Fruit fly (Drosophila melanogaster) whole organism, embryonic: ENCODE data around the gene CG10700.
A peak's percentile ranks its signal among the peaks of the same experiment; 100 is the strongest.

ENCODE experiments used
- CG11247 ChIP-seq: fragments of 200-800 bp; sonication (Bioruptor generic); IDR thresholded peaks from 2 replicates; pipeline ENCODE4 v1.3.6; 2022; ENCODE audit warnings: missing biosample characterization, missing genetic modification characterization
- CG11695 ChIP-seq: fragments of 200-800 bp; sonication (Bioruptor generic); IDR thresholded peaks from 3 replicates; pipeline ENCODE4 v1.3.6; 2022; ENCODE audit warnings: missing biosample characterization, missing genetic modification characterization
- CG12104 ChIP-seq: fragments of 200-800 bp; sonication (Bioruptor generic); optimal IDR thresholded peaks from 3 replicates; lab custom pipeline; 2016; ENCODE audit warnings: missing biosample characterization, missing genetic modification characterization
- CG12769 ChIP-seq: fragments of 200-800 bp; sonication (Bioruptor generic); optimal IDR thresholded peaks from 2 replicates; lab custom pipeline; 2019; ENCODE audit warnings: missing biosample characterization, mild to moderate bottlenecking, missing genetic modification characterization, moderate library complexity
- CG15479 ChIP-seq: fragments of 200-800 bp; sonication (Bioruptor generic); optimal IDR thresholded peaks from 3 replicates; lab custom pipeline; 2019; ENCODE audit warnings: missing biosample characterization, mild to moderate bottlenecking, missing genetic modification characterization, moderate library complexity
- CG17385 ChIP-seq: fragments of 200-800 bp; sonication (Bioruptor generic); optimal IDR thresholded peaks from 3 replicates; lab custom pipeline; 2018; ENCODE audit warnings: missing biosample characterization, mild to moderate bottlenecking, missing genetic modification characterization
- CG17802 ChIP-seq: fragments of 200-800 bp; sonication (Bioruptor generic); optimal IDR thresholded peaks from 2 replicates; lab custom pipeline; 2018; ENCODE audit warnings: missing biosample characterization, mild to moderate bottlenecking, missing genetic modification characterization, moderate library complexity
- CG17912 ChIP-seq: fragments of 200-800 bp; sonication (Bioruptor generic); optimal IDR thresholded peaks from 2 replicates; lab custom pipeline; 2018; ENCODE audit warnings: missing biosample characterization, mild to moderate bottlenecking, missing genetic modification characterization
- CG2116 ChIP-seq: fragments of 200-800 bp; sonication (Bioruptor generic); optimal IDR thresholded peaks from 3 replicates; lab custom pipeline; 2018; ENCODE audit warnings: missing biosample characterization, mild to moderate bottlenecking, missing genetic modification characterization
- CG2712 ChIP-seq: fragments of 200-800 bp; optimal IDR thresholded peaks from 3 replicates; lab custom pipeline; 2019; ENCODE audit warnings: missing biosample characterization, mild to moderate bottlenecking, missing genetic modification characterization, moderate library complexity
- CG30020 ChIP-seq: fragments of 200-800 bp; optimal IDR thresholded peaks from 2 replicates; lab custom pipeline; 2019; ENCODE audit warnings: missing biosample characterization, mild to moderate bottlenecking, missing genetic modification characterization, moderate library complexity
- CG3065 ChIP-seq: fragments of 200-800 bp; sonication (Bioruptor generic); optimal IDR thresholded peaks from 2 replicates; lab custom pipeline; 2016; ENCODE audit warnings: missing biosample characterization, missing genetic modification characterization
- CG31441 ChIP-seq: fragments of 200-800 bp; sonication (Bioruptor generic); IDR thresholded peaks from 2 replicates; pipeline ENCODE4 v1.3.6; 2022; ENCODE audit warnings: missing biosample characterization, missing genetic modification characterization
- CG32767 ChIP-seq: fragments of 200-800 bp; sonication (Bioruptor generic); IDR thresholded peaks from 2 replicates; pipeline ENCODE4 v1.3.6; 2022; ENCODE audit warnings: missing biosample characterization, missing genetic modification characterization
- CG33557 ChIP-seq: fragments of 200-800 bp; sonication (Bioruptor generic); optimal IDR thresholded peaks from 2 replicates; lab custom pipeline; 2019; ENCODE audit warnings: missing biosample characterization, mild to moderate bottlenecking, missing genetic modification characterization, moderate library complexity
- CG3838 ChIP-seq: fragments of 200-800 bp; sonication (Bioruptor generic); optimal IDR thresholded peaks from 3 replicates; lab custom pipeline; 2016; ENCODE audit warnings: missing biosample characterization, missing genetic modification characterization
- CG3995 ChIP-seq: fragments of 200-800 bp; sonication (Bioruptor generic); optimal IDR thresholded peaks from 3 replicates; lab custom pipeline; 2016; ENCODE audit warnings: missing biosample characterization, missing genetic modification characterization
- CG42726 ChIP-seq: fragments of 200-800 bp; sonication (Bioruptor generic); IDR thresholded peaks from 2 replicates; pipeline ENCODE4 v1.3.6; 2022; ENCODE audit warnings: missing biosample characterization, missing genetic modification characterization; ENCODE audit not compliant: partially characterized antibody
- CG6654 ChIP-seq: fragments of 200-800 bp; sonication (Bioruptor generic); optimal IDR thresholded peaks from 2 replicates; lab custom pipeline; 2017; ENCODE audit warnings: missing biosample characterization, mild to moderate bottlenecking, missing genetic modification characterization
- CG9727 ChIP-seq: fragments of 200-800 bp; sonication (Bioruptor generic); optimal IDR thresholded peaks from 3 replicates; lab custom pipeline; 2017; ENCODE audit warnings: missing biosample characterization, mild to moderate bottlenecking, missing genetic modification characterization
- D ChIP-seq, 2 experiments: fragments of 200-800 bp in 1 of 2; fragments of >200 bp in 1 of 2; sonication (Bioruptor generic) in 1 of 2; optimal IDR thresholded peaks; 2 replicates in 1 of 2; 3 replicates in 1 of 2; lab custom pipeline; 2017; ENCODE audit warnings: mild to moderate bottlenecking in 1 of 2, missing biosample characterization in 1 of 2, missing genetic modification characterization in 1 of 2, missing genetic modification reagents in 1 of 2
- Dad ChIP-seq: fragments of 200-800 bp; sonication (Bioruptor generic); optimal IDR thresholded peaks from 3 replicates; lab custom pipeline; 2016; ENCODE audit warnings: missing biosample characterization, missing genetic modification characterization
- Doc3 ChIP-seq: fragments of 200-800 bp; sonication (Bioruptor generic); IDR thresholded peaks from 3 replicates; pipeline ENCODE4 v1.3.6; 2022; ENCODE audit warnings: missing biosample characterization, missing genetic modification characterization; ENCODE audit not compliant: partially characterized antibody
- Drgx ChIP-seq: fragments of 200-800 bp; sonication (Bioruptor generic); IDR thresholded peaks from 2 replicates; pipeline ENCODE4 v1.3.6; 2022; ENCODE audit warnings: missing biosample characterization, missing genetic modification characterization
- Ets65A ChIP-seq: fragments of 200-800 bp; sonication (Bioruptor generic); peaks from one replicate; lab custom pipeline; 2016; ENCODE audit warnings: missing biosample characterization, missing genetic modification characterization
- HLH3B ChIP-seq: fragments of 200-800 bp; sonication (Bioruptor generic); IDR thresholded peaks from 2 replicates; pipeline ENCODE4 v1.3.6; 2022; ENCODE audit warnings: missing biosample characterization, missing genetic modification characterization
- HmgZ ChIP-seq: fragments of 200-800 bp; sonication (Bioruptor generic); optimal IDR thresholded peaks from 2 replicates; lab custom pipeline; 2018; ENCODE audit warnings: missing biosample characterization, mild to moderate bottlenecking, missing genetic modification characterization
- Hr51 ChIP-seq, 2 experiments: fragments of 200-800 bp; sonication (Bioruptor generic); optimal IDR thresholded peaks; 2 replicates in 1 of 2; 3 replicates in 1 of 2; lab custom pipeline; 2016 to 2018; ENCODE audit warnings: missing biosample characterization in 2 of 2, missing genetic modification characterization in 2 of 2, mild to moderate bottlenecking in 1 of 2, moderate library complexity in 1 of 2
- Opbp ChIP-seq: fragments of 200-800 bp; sonication (Bioruptor generic); IDR thresholded peaks from 3 replicates; pipeline ENCODE4 v1.3.6; 2022; ENCODE audit warnings: missing biosample characterization, missing genetic modification characterization; ENCODE audit not compliant: partially characterized antibody
- Ravus ChIP-seq: fragments of 200-800 bp; sonication (Bioruptor generic); IDR thresholded peaks from 2 replicates; pipeline ENCODE4 v1.3.6; 2022; ENCODE audit warnings: missing biosample characterization, missing genetic modification characterization
- Scr ChIP-seq: fragments of 200-800 bp; sonication (Bioruptor generic); IDR thresholded peaks from 2 replicates; pipeline ENCODE4 v1.3.6; 2022; ENCODE audit warnings: missing biosample characterization, missing genetic modification characterization; ENCODE audit not compliant: partially characterized antibody
- TFAM ChIP-seq: fragments of 200-800 bp; sonication (Bioruptor generic); optimal IDR thresholded peaks from 2 replicates; lab custom pipeline; 2017; ENCODE audit warnings: missing biosample characterization, missing genetic modification characterization, inconsistent platforms
- Tbp ChIP-seq: fragments of >200 bp; optimal IDR thresholded peaks from 2 replicates; lab custom pipeline; 2018; ENCODE audit warnings: missing biosample characterization, missing genetic modification characterization
- ab ChIP-seq: fragments of 200-800 bp; sonication (Bioruptor generic); optimal IDR thresholded peaks from 2 replicates; lab custom pipeline; 2016; ENCODE audit warnings: missing biosample characterization, missing genetic modification characterization
- ac ChIP-seq: fragments of 200-800 bp; sonication (Bioruptor generic); optimal IDR thresholded peaks from 3 replicates; lab custom pipeline; 2017; ENCODE audit warnings: missing biosample characterization, mild to moderate bottlenecking, missing genetic modification characterization
- ci ChIP-seq: fragments of 200-800 bp; sonication (Bioruptor generic); IDR thresholded peaks from 3 replicates; pipeline ENCODE4 v1.3.6; 2022; ENCODE audit warnings: missing biosample characterization, missing genetic modification characterization
- fd64A ChIP-seq: fragments of 200-800 bp; sonication (Bioruptor generic); optimal IDR thresholded peaks from 3 replicates; lab custom pipeline; 2018; ENCODE audit warnings: missing biosample characterization, mild to moderate bottlenecking, missing genetic modification characterization
- ftz-f1 ChIP-seq: fragments of 200-800 bp; sonication (Bioruptor generic); optimal IDR thresholded peaks from 2 replicates; lab custom pipeline; 2016; ENCODE audit warnings: missing biosample characterization, missing genetic modification characterization
- gcm ChIP-seq: fragments of 200-800 bp; sonication (Bioruptor generic); optimal IDR thresholded peaks from 2 replicates; lab custom pipeline; 2019; ENCODE audit warnings: missing biosample characterization, mild to moderate bottlenecking, missing genetic modification characterization, moderate library complexity
- gem ChIP-seq: fragments of 200-800 bp; sonication (Bioruptor generic); optimal IDR thresholded peaks from 2 replicates; lab custom pipeline; 2019; ENCODE audit warnings: missing biosample characterization, mild to moderate bottlenecking, missing genetic modification characterization, moderate library complexity
- lov ChIP-seq, 2 experiments: fragments of 200-800 bp in 1 of 2; fragments of >200 bp in 1 of 2; sonication (Bioruptor generic) in 1 of 2; IDR thresholded peaks in 1 of 2; optimal IDR thresholded peaks in 1 of 2; 2 replicates in 1 of 2; 3 replicates in 1 of 2; pipeline versions ENCODE4 v1.3.6 to Lab custom; 2017 to 2022; ENCODE audit warnings: missing biosample characterization in 1 of 2, missing genetic modification characterization in 1 of 2
- onecut ChIP-seq: fragments of 200-800 bp; sonication (Bioruptor generic); IDR thresholded peaks from 2 replicates; pipeline ENCODE4 v1.3.6; 2022; ENCODE audit warnings: missing biosample characterization, missing genetic modification characterization
- ranshi ChIP-seq: fragments of 200-800 bp; sonication (Bioruptor generic); IDR thresholded peaks from 2 replicates; pipeline ENCODE4 v1.3.6; 2022; ENCODE audit warnings: missing biosample characterization, missing genetic modification characterization
- ro ChIP-seq: fragments of 200-800 bp; sonication (Bioruptor generic); IDR thresholded peaks from 2 replicates; pipeline ENCODE4 v1.3.6; 2022; ENCODE audit warnings: missing biosample characterization, missing genetic modification characterization
- scrt ChIP-seq: fragments of 200-800 bp; sonication (Bioruptor generic); optimal IDR thresholded peaks from 2 replicates; lab custom pipeline; 2018; ENCODE audit warnings: missing biosample characterization, mild to moderate bottlenecking, missing genetic modification characterization, moderate library complexity
- sna ChIP-seq: fragments of 200-800 bp; sonication (Bioruptor generic); IDR thresholded peaks from 2 replicates; pipeline ENCODE4 v1.3.6; 2022; ENCODE audit warnings: missing biosample characterization, missing genetic modification characterization; ENCODE audit not compliant: partially characterized antibody
- tin ChIP-seq: fragments of 200-800 bp; sonication (Bioruptor generic); optimal IDR thresholded peaks from 3 replicates; lab custom pipeline; 2016; ENCODE audit warnings: missing biosample characterization, missing genetic modification characterization
- zfh1 ChIP-seq: fragments of 200-800 bp; sonication (Bioruptor generic); IDR thresholded peaks from 3 replicates; pipeline ENCODE4 v1.3.6; 2022; ENCODE audit warnings: missing biosample characterization, missing genetic modification characterization

The CG10700 gene

dm6 chr2L:19051534-19052100 is 27.2 kb downstream of the CG10700 start, which contains the start of gene Rpn3 (continued):
- TF ChIP-seq Opbp (GFP tag; lab: Robert Waterston, UW) = no peak; the same call in 2 of the 3 replicates
- peak; percentile 93 for TF ChIP-seq Ets65A
- no peak for TF ChIP-seq CG42726 (GFP tag; lab: Robert Waterston, UW)
- no peak for TF ChIP-seq CG12769 (tag; lab: Kevin White, UChicago)
- peak; percentile 86 for TF ChIP-seq CG11695 (GFP tag; lab: Robert Waterston, UW)
- TF ChIP-seq lov (optimal IDR thresholded peaks at IDR 0.05; lab: Kevin White, UChicago) = no peak
- peak; percentile 75; the same call in 1 of the 3 replicates for TF ChIP-seq lov (GFP tag; IDR thresholded peaks at IDR 0.05; lab: Robert Waterston, UW)
- peak; percentile 60 for TF ChIP-seq onecut (GFP tag; lab: Robert Waterston, UW)
- TF ChIP-seq HmgZ (tag; lab: Kevin White, UChicago) = peak; percentile 86
- TF ChIP-seq CG17912 = no peak
- peak; percentile 73 for TF ChIP-seq Drgx (GFP tag; lab: Robert Waterston, UW)
- peak; percentile 89 for TF ChIP-seq CG2712 (tag; lab: Kevin White, UChicago)
- TF ChIP-seq CG3838 (GFP tag; lab: Kevin White, UChicago) = peak; percentile 73
- TF ChIP-seq Ravus (GFP tag; lab: Robert Waterston, UW) = peak; percentile 55; the same call in 1 of the 2 replicates
- peak; percentile 88 for TF ChIP-seq CG31441 (GFP tag; lab: Robert Waterston, UW)
- peak; percentile 71 for TF ChIP-seq CG11247 (GFP tag; lab: Robert Waterston, UW)
- no peak for TF ChIP-seq ac (GFP tag; lab: Kevin White, UChicago)
- TF ChIP-seq CG17802 (tag; lab: Kevin White, UChicago) = peak; percentile 54
- peak; percentile 22 for TF ChIP-seq CG3065
- peak; percentile 42 for TF ChIP-seq CG33557
- TF ChIP-seq sna (GFP tag; lab: Robert Waterston, UW) = peak; percentile 68; the same call in 1 of the 2 replicates
- TF ChIP-seq CG30020 (tag; lab: Kevin White, UChicago) = peak; percentile 55
- peak; percentile 12 for TF ChIP-seq ab (GFP tag; lab: Kevin White, UChicago)
- TF ChIP-seq ranshi = peak; percentile 86
- peak; percentile 82 for TF ChIP-seq HLH3B (GFP tag; lab: Robert Waterston, UW)
- TF ChIP-seq gcm (GFP tag; lab: Kevin White, UChicago) = peak; percentile 68
- TF ChIP-seq D (optimal IDR thresholded peaks at IDR 0.05; lab: Kevin White, UChicago) = no peak
- peak; percentile 55 for TF ChIP-seq D (GFP tag; optimal IDR thresholded peaks at IDR 0.05; lab: Kevin White, UChicago)
- TF ChIP-seq CG3995 (GFP tag; lab: Kevin White, UChicago) = peak; percentile 41
- TF ChIP-seq CG6654 (GFP tag; lab: Kevin White, UChicago) = no peak
- peak; percentile 32 for TF ChIP-seq TFAM (GFP tag; lab: Kevin White, UChicago)
- peak; percentile 90 for TF ChIP-seq zfh1 (GFP tag; lab: Robert Waterston, UW)
- no peak for TF ChIP-seq Tbp (GFP tag; lab: Kevin White, UChicago)
- TF ChIP-seq CG17385 (GFP tag; lab: Kevin White, UChicago) = peak; percentile 97
- peak; percentile 70 for TF ChIP-seq CG12104 (GFP tag; lab: Kevin White, UChicago)
- TF ChIP-seq ftz-f1 (GFP tag; lab: Kevin White, UChicago) = no peak
- TF ChIP-seq Dad = peak; percentile 79
- peak; percentile 75 for TF ChIP-seq CG2116
- TF ChIP-seq ci (GFP tag; lab: Robert Waterston, UW) = peak; percentile 89
- peak; percentile 74 to 82 for TF ChIP-seq Hr51 (GFP tag; optimal IDR thresholded peaks at IDR 0.05; lab: Kevin White, UChicago)
- TF ChIP-seq scrt (GFP tag; lab: Kevin White, UChicago) = peak; percentile 63
- TF ChIP-seq CG9727 (GFP tag; lab: Kevin White, UChicago) = peak; percentile 82
- peak; percentile 75 for TF ChIP-seq Scr (GFP tag; lab: Robert Waterston, UW)
- TF ChIP-seq gem (tag; lab: Kevin White, UChicago) = peak; percentile 94
- TF ChIP-seq ro (GFP tag; lab: Robert Waterston, UW) = peak; percentile 69
- peak; percentile 81 for TF ChIP-seq tin (GFP tag; lab: Kevin White, UChicago)
- no peak for TF ChIP-seq fd64A
- TF ChIP-seq Doc3 (GFP tag; lab: Robert Waterston, UW) = peak; percentile 47; the same call in 1 of the 3 replicates
- TF ChIP-seq CG15479 (GFP tag; lab: Kevin White, UChicago) = no peak
- peak; percentile 77 for TF ChIP-seq CG32767
